Fruit fly (Drosophila melanogaster): ENCODE results near the gene CG34169.

The CG34169 gene

dm6 chr2L:17173181-17173580 is at the start of gene CG34169:
TSS of gene CG34169 (plus strand) at chr2L:17173481.
- no peak for TF ChIP-seq CG15710 (tag; optimal IDR thresholded peaks at IDR 0.05)
- no peak for TF ChIP-seq EcR (GFP tag; optimal IDR thresholded peaks at IDR 0.05)
- TF ChIP-seq fd96Ca (GFP tag; IDR thresholded peaks at IDR 0.05): no peak
- TF ChIP-seq CG14655 (GFP tag; optimal IDR thresholded peaks at IDR 0.05): no peak
- no peak for TF ChIP-seq CG12605 (GFP tag; IDR thresholded peaks at IDR 0.05)
- TF ChIP-seq CG9948 (tag; optimal IDR thresholded peaks at IDR 0.05): no peak
- TF ChIP-seq Snoo (tag; optimal IDR thresholded peaks at IDR 0.05): no peak
- no peak for TF ChIP-seq D1 (tag; optimal IDR thresholded peaks at IDR 0.05)
- TF ChIP-seq gl (tag; optimal IDR thresholded peaks at IDR 0.05): no peak
- no peak for TF ChIP-seq CG10348 (GFP tag; IDR thresholded peaks at IDR 0.05)

DNA sequence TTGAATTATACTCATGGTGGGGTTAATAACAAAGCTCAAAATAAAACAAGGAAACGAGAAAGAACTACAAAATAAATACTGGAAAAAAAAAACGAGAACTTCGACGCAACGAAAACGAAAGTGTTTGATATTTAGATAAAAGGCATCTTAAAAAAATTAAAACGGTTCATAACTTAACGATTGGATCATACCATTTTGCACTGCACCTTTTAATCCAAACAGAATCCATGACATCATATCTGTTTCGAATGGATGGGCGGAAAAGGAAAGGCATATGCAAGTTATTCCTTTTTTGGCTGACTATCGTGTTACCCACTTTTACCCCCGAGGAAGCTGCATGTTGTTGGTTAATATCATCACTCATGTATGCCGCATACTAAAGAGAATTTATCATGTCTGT is 47.4 kb upstream of the CG34169 start, which contains the start of gene CG31784:
CG31784 (minus strand) TSS at position 101 of the 400 bp plus-strand sequence.
- TF ChIP-seq Ets98B (GFP tag; IDR thresholded peaks at IDR 0.05): no peak
- TF ChIP-seq fd96Ca (GFP tag; IDR thresholded peaks at IDR 0.05): no peak
- TF ChIP-seq CG8159 (tag; optimal IDR thresholded peaks at IDR 0.05): no peak
- no peak for TF ChIP-seq CG12605 (GFP tag; IDR thresholded peaks at IDR 0.05)
- TF ChIP-seq CG14655 (GFP tag; optimal IDR thresholded peaks at IDR 0.05): no peak
- TF ChIP-seq rn (GFP tag; IDR thresholded peaks at IDR 0.05): no peak
- no peak for TF ChIP-seq CG15710 (tag; optimal IDR thresholded peaks at IDR 0.05)
- no peak for TF ChIP-seq D1 (tag; optimal IDR thresholded peaks at IDR 0.05)
- TF ChIP-seq CG8301 (tag; optimal IDR thresholded peaks at IDR 0.05): no peak
- TF ChIP-seq CG32121 (GFP tag; IDR thresholded peaks at IDR 0.05): no peak
- no peak for TF ChIP-seq CG17806 (tag; optimal IDR thresholded peaks at IDR 0.05)
- no peak for TF ChIP-seq Pif1A (GFP tag; optimal IDR thresholded peaks at IDR 0.05)
- TF ChIP-seq CG34367 (tag; optimal IDR thresholded peaks at IDR 0.05): no peak

DNA sequence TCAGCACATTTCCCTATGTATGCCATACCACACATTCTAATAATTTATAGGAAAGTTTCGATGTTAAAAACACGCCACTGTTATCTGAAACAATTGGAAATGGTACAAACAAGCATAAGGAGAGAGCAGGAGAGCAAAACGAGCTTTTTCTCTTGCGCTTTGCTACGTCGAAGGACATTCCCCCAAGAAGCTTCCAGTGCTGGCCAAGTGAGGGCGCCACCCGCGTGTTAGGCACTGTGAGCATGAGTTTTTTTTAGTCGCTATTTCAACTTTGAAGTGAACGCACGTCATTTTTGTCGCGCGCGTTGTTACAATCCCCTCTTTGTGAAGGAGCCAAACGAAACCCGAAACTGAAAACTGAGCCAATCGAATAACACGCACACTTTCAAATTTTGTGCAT is 42.5 kb upstream of the CG34169 start, which contains the start of the genes CG34106 and beat-IIIa:
CG34106 (plus strand) TSS at position 230 of the 400 bp plus-strand sequence.
beat-IIIa (plus strand) TSS at position 230 of the 400 bp plus-strand sequence.
- TF ChIP-seq Pif1B (GFP tag; optimal IDR thresholded peaks at IDR 0.05): no peak
- no peak for TF ChIP-seq CG12605 (GFP tag; IDR thresholded peaks at IDR 0.05)
- TF ChIP-seq CG9948 (tag; optimal IDR thresholded peaks at IDR 0.05): no peak
- no peak for TF ChIP-seq CG34367 (tag; optimal IDR thresholded peaks at IDR 0.05)
- no peak for TF ChIP-seq CG4496 (GFP tag; IDR thresholded peaks at IDR 0.05)
- TF ChIP-seq CG14655 (GFP tag; optimal IDR thresholded peaks at IDR 0.05): no peak
- TF ChIP-seq D1 (tag; optimal IDR thresholded peaks at IDR 0.05): no peak

DNA sequence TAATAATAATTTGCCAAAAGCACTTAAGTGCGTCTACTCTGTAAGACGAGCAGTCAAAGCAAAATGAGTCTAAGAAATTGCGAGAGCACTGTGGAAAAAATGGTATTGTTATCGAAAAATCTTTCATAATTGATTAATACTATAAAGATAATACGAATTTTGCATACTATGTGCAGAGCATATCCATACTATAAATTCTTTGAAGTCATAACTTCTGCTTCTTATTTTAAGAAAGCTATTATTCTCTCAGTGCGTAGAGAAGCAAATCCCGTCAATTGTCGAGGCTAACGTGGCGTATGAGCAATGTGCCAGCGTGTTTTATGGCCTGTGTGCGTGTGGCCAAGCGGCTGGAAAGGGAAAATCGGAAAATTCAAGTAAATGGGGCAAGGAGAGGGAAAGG is 13.6 kb upstream of the CG34169 start:
- TF ChIP-seq CG15710 (tag; optimal IDR thresholded peaks at IDR 0.05) (no peak), Pif1B (GFP tag; optimal IDR thresholded peaks at IDR 0.05) (no peak), CG8159 (tag; optimal IDR thresholded peaks at IDR 0.05) (no peak), CG13204 (GFP tag; optimal IDR thresholded peaks at IDR 0.05) (no peak)

DNA sequence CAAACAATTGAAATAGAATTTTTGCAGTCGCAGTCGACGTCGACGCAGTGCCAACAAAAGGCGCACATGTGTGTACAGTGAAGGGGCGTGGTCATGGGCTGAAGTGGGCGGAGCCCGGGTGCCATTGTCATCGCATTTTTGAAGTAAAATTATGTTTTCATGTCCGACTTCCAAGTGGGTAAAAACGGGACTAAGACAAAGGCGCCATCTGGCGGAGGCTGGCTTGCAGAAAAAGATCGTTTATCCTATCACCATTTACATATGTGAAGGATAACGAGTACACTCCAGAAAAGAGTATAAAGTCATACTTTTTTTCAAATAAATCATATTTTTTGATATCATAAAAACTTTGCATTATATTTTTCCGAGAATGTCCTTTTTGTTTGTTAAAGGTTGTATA is 9.9 kb upstream of the CG34169 start:
- no peak for TF ChIP-seq CG34367 (tag; optimal IDR thresholded peaks at IDR 0.05)
- TF ChIP-seq D1 (tag; optimal IDR thresholded peaks at IDR 0.05): no peak
- no peak for TF ChIP-seq CG8301 (tag; optimal IDR thresholded peaks at IDR 0.05)
- TF ChIP-seq CG8159 (tag; optimal IDR thresholded peaks at IDR 0.05): no peak
- no peak for TF ChIP-seq Ets98B (GFP tag; IDR thresholded peaks at IDR 0.05)
- no peak for TF ChIP-seq fd96Ca (GFP tag; IDR thresholded peaks at IDR 0.05)
- TF ChIP-seq CG12605 (GFP tag; IDR thresholded peaks at IDR 0.05): no peak
- no peak for TF ChIP-seq CG32121 (GFP tag; IDR thresholded peaks at IDR 0.05)
- TF ChIP-seq CG15710 (tag; optimal IDR thresholded peaks at IDR 0.05): no peak
- TF ChIP-seq CG13204 (GFP tag; optimal IDR thresholded peaks at IDR 0.05): no peak
- TF ChIP-seq EcR (GFP tag; optimal IDR thresholded peaks at IDR 0.05): no peak
- no peak for TF ChIP-seq CG10348 (GFP tag; IDR thresholded peaks at IDR 0.05)
- no peak for TF ChIP-seq gl (tag; optimal IDR thresholded peaks at IDR 0.05)
- TF ChIP-seq CG9948 (tag; optimal IDR thresholded peaks at IDR 0.05): no peak
- TF ChIP-seq rn (GFP tag; IDR thresholded peaks at IDR 0.05): no peak
- TF ChIP-seq CG14655 (GFP tag; optimal IDR thresholded peaks at IDR 0.05): no peak

- TF ChIP-seq CG4496 (GFP tag; IDR thresholded peaks at IDR 0.05) (no peak), fd96Ca (GFP tag; IDR thresholded peaks at IDR 0.05) (no peak), Ets98B (GFP tag; IDR thresholded peaks at IDR 0.05) (no peak), Pif1A (GFP tag; optimal IDR thresholded peaks at IDR 0.05) (no peak), CG13204 (GFP tag; optimal IDR thresholded peaks at IDR 0.05) (no peak), Snoo (tag; optimal IDR thresholded peaks at IDR 0.05) (no peak), rn (GFP tag; IDR thresholded peaks at IDR 0.05) (no peak), CG32121 (GFP tag; IDR thresholded peaks at IDR 0.05) (no peak), CG9948 (tag; optimal IDR thresholded peaks at IDR 0.05) (no peak), CG10348 (GFP tag; IDR thresholded peaks at IDR 0.05) (no peak), D1 (tag; optimal IDR thresholded peaks at IDR 0.05) (no peak), CG34367 (tag; optimal IDR thresholded peaks at IDR 0.05) (no peak), Pif1B (GFP tag; optimal IDR thresholded peaks at IDR 0.05) (no peak), CG14655 (GFP tag; optimal IDR thresholded peaks at IDR 0.05) (no peak), CG17806 (tag; optimal IDR thresholded peaks at IDR 0.05) (no peak), CG8159 (tag; optimal IDR thresholded peaks at IDR 0.05) (no peak), gl (tag; optimal IDR thresholded peaks at IDR 0.05) (no peak), EcR (GFP tag; optimal IDR thresholded peaks at IDR 0.05) (no peak), CG8301 (tag; optimal IDR thresholded peaks at IDR 0.05) (no peak)
These were observed 3.0 kb downstream of the CG34169 start, which contains the start of gene Gr36a for dm6 chr2L:17176318-17176717. TSS of gene Gr36a (plus strand) at chr2L:17176618.

- TF ChIP-seq CG8159 (tag; optimal IDR thresholded peaks at IDR 0.05) (no peak), CG32121 (GFP tag; IDR thresholded peaks at IDR 0.05) (no peak), CG15710 (tag; optimal IDR thresholded peaks at IDR 0.05) (no peak), Pif1A (GFP tag; optimal IDR thresholded peaks at IDR 0.05) (no peak), Snoo (tag; optimal IDR thresholded peaks at IDR 0.05) (no peak), CG9948 (tag; optimal IDR thresholded peaks at IDR 0.05) (no peak), CG12605 (GFP tag; IDR thresholded peaks at IDR 0.05) (no peak), gl (tag; optimal IDR thresholded peaks at IDR 0.05) (no peak), CG17806 (tag; optimal IDR thresholded peaks at IDR 0.05) (no peak), Ets98B (GFP tag; IDR thresholded peaks at IDR 0.05) (no peak), CG13204 (GFP tag; optimal IDR thresholded peaks at IDR 0.05) (no peak), CG8301 (tag; optimal IDR thresholded peaks at IDR 0.05) (no peak), CG4496 (GFP tag; IDR thresholded peaks at IDR 0.05) (no peak), CG10348 (GFP tag; IDR thresholded peaks at IDR 0.05) (no peak), fd96Ca (GFP tag; IDR thresholded peaks at IDR 0.05) (no peak), D1 (tag; optimal IDR thresholded peaks at IDR 0.05) (no peak)
These were observed 5.2 kb downstream of the CG34169 start, which contains the start of gene Gr36b for dm6 chr2L:17178472-17178871. TSS of gene Gr36b (plus strand) at chr2L:17178772.
